Worm (Caenorhabditis elegans): Measurements from ENCODE around the gene asp-16.

- TF ChIP-seq ztf-11 (tag; optimal IDR thresholded peaks at IDR 0.05) = no peak
- TF ChIP-seq blmp-1 (tag; optimal IDR thresholded peaks at IDR 0.05) = no peak
- TF ChIP-seq nhr-28 (tag; optimal IDR thresholded peaks at IDR 0.05) = no peak
- no peak for TF ChIP-seq sem-2 (GFP tag; optimal IDR thresholded peaks at IDR 0.05)
These were observed 32.0 kb downstream of the asp-16 start for ce11 chrV:19010405-19010804.

All from whole organism, mixed stage, embryonic.